Worm (Caenorhabditis elegans) whole organism, L1 larva: ENCODE measurements around the gene M176.4.
A peak's percentile ranks its signal among the peaks of the same experiment; 100 is the strongest.

Experiments
- C04F5.9 ChIP-seq: sonication (generic microtip); optimal IDR thresholded peaks from 2 replicates; lab custom pipeline; 2016; ENCODE audit warnings: missing genetic modification characterization, missing compliant biosample characterization
- C16A3.4 ChIP-seq: fragments of 150-350 bp; optimal IDR thresholded peaks from 2 replicates; lab custom pipeline; 2014; ENCODE audit warnings: missing biosample characterization, missing genetic modification characterization
- aha-1 ChIP-seq: fragments of 150-350 bp; optimal IDR thresholded peaks from 2 replicates; lab custom pipeline; 2014; ENCODE audit warnings: missing biosample characterization, missing genetic modification characterization
- alr-1 ChIP-seq: fragments of 200-800 bp; sonication (Bioruptor generic); optimal IDR thresholded peaks from 2 replicates; lab custom pipeline; 2018; ENCODE audit warnings: borderline replicate concordance, mild to moderate bottlenecking, missing genetic modification characterization, missing compliant biosample characterization
- blmp-1 ChIP-seq: fragments of 150-350 bp; optimal IDR thresholded peaks from 2 replicates; lab custom pipeline; 2014; ENCODE audit warnings: missing biosample characterization, missing genetic modification characterization
- efl-1 ChIP-seq, 4 experiments: fragments of 150-350 bp; optimal IDR thresholded peaks in 3 of 4; peaks in 1 of 4; 1 replicate in 1 of 4; 2 replicates in 3 of 4; lab custom pipeline; 2014; ENCODE audit warnings: missing biosample characterization in 2 of 4, missing genetic modification characterization in 2 of 4, missing genetic modification reagents in 2 of 4
- efl-3 ChIP-seq: fragments of 200-800 bp; sonication (Bioruptor generic); optimal IDR thresholded peaks from 2 replicates; lab custom pipeline; 2018; ENCODE audit warnings: mild to moderate bottlenecking, missing genetic modification characterization, missing compliant biosample characterization
- egl-13 ChIP-seq: sonication (generic microtip); optimal IDR thresholded peaks from 2 replicates; lab custom pipeline; 2016; ENCODE audit warnings: missing genotype, missing genetic modification reagents, missing genetic modification characterization, missing compliant biosample characterization
- elt-2 ChIP-seq: sonication (generic microtip); optimal IDR thresholded peaks from 2 replicates; lab custom pipeline; 2016; ENCODE audit warnings: missing genetic modification characterization, mild to moderate bottlenecking, inconsistent platforms, missing compliant biosample characterization, missing genetic modification reagents
- elt-3 ChIP-seq, 6 experiments: fragments of 150-350 bp in 1 of 6; sonication (generic microtip); optimal IDR thresholded peaks; 2 replicates each; lab custom pipeline; 2017 to 2018; ENCODE audit warnings: missing biosample characterization in 6 of 6, missing genetic modification characterization in 6 of 6, inconsistent platforms in 1 of 6
- fkh-4 ChIP-seq: sonication (generic microtip); optimal IDR thresholded peaks from 2 replicates; lab custom pipeline; 2016; ENCODE audit warnings: missing compliant biosample characterization, missing genetic modification characterization, borderline replicate concordance
- fos-1 ChIP-seq: fragments of 150-350 bp; optimal IDR thresholded peaks from 2 replicates; lab custom pipeline; 2014; ENCODE audit warnings: missing biosample characterization, missing genetic modification characterization
- hpl-2 ChIP-seq: fragments of 150-350 bp; optimal IDR thresholded peaks from 2 replicates; lab custom pipeline; 2014; ENCODE audit warnings: missing biosample characterization, missing genetic modification reagents, missing genetic modification characterization
- isw-1 ChIP-seq: fragments of 200-800 bp; sonication (Bioruptor generic); IDR thresholded peaks from 2 replicates; pipeline ENCODE4 v1.3.6; 2022; ENCODE audit warnings: missing genetic modification characterization, missing compliant biosample characterization
- jun-1 ChIP-seq: fragments of 150-350 bp; optimal IDR thresholded peaks from 2 replicates; lab custom pipeline; 2014; ENCODE audit warnings: missing biosample characterization, missing genetic modification reagents, missing genetic modification characterization
- lin-35 ChIP-seq, 2 experiments: fragments of 150-350 bp; optimal IDR thresholded peaks; 2 replicates each; lab custom pipeline; 2014; ENCODE audit warnings: missing biosample characterization in 2 of 2, missing genetic modification characterization in 2 of 2, missing genetic modification reagents in 2 of 2
- lin-39 ChIP-seq: fragments of 150-350 bp; optimal IDR thresholded peaks from 2 replicates; lab custom pipeline; 2014; ENCODE audit warnings: missing biosample characterization, missing genetic modification reagents, missing genetic modification characterization
- lir-3 ChIP-seq: sonication (generic microtip); optimal IDR thresholded peaks from 2 replicates; lab custom pipeline; 2016; ENCODE audit warnings: mild to moderate bottlenecking, missing genetic modification characterization, moderate library complexity, missing compliant biosample characterization; ENCODE audit not compliant: poor library complexity
- lsy-2 ChIP-seq, 2 experiments: fragments of 150-350 bp; optimal IDR thresholded peaks; 2 replicates each; lab custom pipeline; 2014; ENCODE audit warnings: missing biosample characterization in 2 of 2, missing genetic modification characterization in 2 of 2
- mab-9 ChIP-seq: fragments of 200-800 bp; sonication (Bioruptor generic); IDR thresholded peaks from 2 replicates; pipeline ENCODE4 v1.3.6; 2022; ENCODE audit warnings: missing genetic modification reagents, missing genetic modification characterization, missing compliant biosample characterization
- mep-1 ChIP-seq: fragments of 150-350 bp; optimal IDR thresholded peaks from 2 replicates; lab custom pipeline; 2014; ENCODE audit warnings: missing biosample characterization, missing genetic modification characterization
- nhr-12 ChIP-seq: sonication (generic microtip); optimal IDR thresholded peaks from 2 replicates; lab custom pipeline; 2017; ENCODE audit warnings: missing biosample characterization, missing genetic modification characterization
- nhr-20 ChIP-seq: sonication (generic microtip); optimal IDR thresholded peaks from 2 replicates; lab custom pipeline; 2016; ENCODE audit warnings: mild to moderate bottlenecking, missing genetic modification characterization, missing compliant biosample characterization
- nhr-237 ChIP-seq: fragments of 150-350 bp; optimal IDR thresholded peaks from 2 replicates; lab custom pipeline; 2014; ENCODE audit warnings: missing biosample characterization, missing genetic modification characterization
- nhr-71 ChIP-seq: sonication (generic microtip); optimal IDR thresholded peaks from 2 replicates; lab custom pipeline; 2016; ENCODE audit warnings: mild to moderate bottlenecking, missing genetic modification characterization, moderate library complexity, missing compliant biosample characterization
- nhr-77 ChIP-seq: fragments of 150-350 bp; optimal IDR thresholded peaks from 2 replicates; lab custom pipeline; 2014; ENCODE audit warnings: missing biosample characterization, missing genetic modification characterization
- nhr-85 ChIP-seq: sonication (generic microtip); peaks from one replicate; lab custom pipeline; 2016; ENCODE audit warnings: missing genetic modification characterization, inconsistent platforms, missing compliant biosample characterization
- nhr-90 ChIP-seq: sonication (generic microtip); optimal IDR thresholded peaks from 2 replicates; lab custom pipeline; 2016; ENCODE audit warnings: mild to moderate bottlenecking, missing genetic modification characterization, missing compliant biosample characterization; ENCODE audit not compliant: poor library complexity
- pax-3 ChIP-seq: fragments of 200-800 bp; sonication (Bioruptor generic); optimal IDR thresholded peaks from 2 replicates; lab custom pipeline; 2018; ENCODE audit warnings: mild to moderate bottlenecking, missing genetic modification characterization, moderate library complexity, missing compliant biosample characterization
- pqm-1 ChIP-seq: sonication (generic microtip); optimal IDR thresholded peaks from 3 replicates; lab custom pipeline; 2017; ENCODE audit warnings: missing biosample characterization, missing genetic modification characterization
- rnt-1 ChIP-seq: sonication (generic microtip); optimal IDR thresholded peaks from 2 replicates; lab custom pipeline; 2016; ENCODE audit warnings: mild to moderate bottlenecking, missing genetic modification characterization, moderate library complexity, missing compliant biosample characterization
- skn-1 ChIP-seq: fragments of 150-350 bp; optimal IDR thresholded peaks from 2 replicates; lab custom pipeline; 2014; ENCODE audit warnings: missing biosample characterization, missing genetic modification characterization
- snpc-4 ChIP-seq: fragments of 150-350 bp; optimal IDR thresholded peaks from 2 replicates; lab custom pipeline; 2014; ENCODE audit warnings: missing biosample characterization, missing genetic modification characterization
- swsn-7 ChIP-seq: sonication (generic microtip); optimal IDR thresholded peaks from 2 replicates; lab custom pipeline; 2016; ENCODE audit warnings: missing genetic modification characterization, missing compliant biosample characterization
- tbx-2 ChIP-seq: sonication (generic microtip); optimal IDR thresholded peaks from 2 replicates; lab custom pipeline; 2016; ENCODE audit warnings: missing genetic modification characterization, missing compliant biosample characterization
- tlp-1 ChIP-seq: fragments of 150-350 bp; optimal IDR thresholded peaks from 2 replicates; lab custom pipeline; 2014; ENCODE audit warnings: missing biosample characterization, missing genetic modification characterization
- unc-62 ChIP-seq: fragments of 150-350 bp; optimal IDR thresholded peaks from 2 replicates; lab custom pipeline; 2014; ENCODE audit warnings: missing biosample characterization, missing genetic modification reagents, missing genetic modification characterization
- unc-86 ChIP-seq: sonication (generic microtip); optimal IDR thresholded peaks from 2 replicates; lab custom pipeline; 2016; ENCODE audit warnings: missing genetic modification characterization, missing compliant biosample characterization
- unc-98 ChIP-seq: fragments of 200-800 bp; sonication (Bioruptor generic); IDR thresholded peaks from 2 replicates; pipeline ENCODE4 v1.3.6; 2022; ENCODE audit warnings: missing genetic modification characterization, missing compliant biosample characterization
- zag-1 ChIP-seq: fragments of 150-350 bp; optimal IDR thresholded peaks from 2 replicates; lab custom pipeline; 2014; ENCODE audit warnings: missing biosample characterization, missing genetic modification characterization
- zip-4 ChIP-seq: fragments of 200-800 bp; sonication (Bioruptor generic); optimal IDR thresholded peaks from 2 replicates; lab custom pipeline; 2018; ENCODE audit warnings: mild to moderate bottlenecking, missing genetic modification characterization, moderate library complexity, missing compliant biosample characterization
- ztf-4 ChIP-seq: fragments of 150-350 bp; optimal IDR thresholded peaks from 2 replicates; lab custom pipeline; 2014; ENCODE audit warnings: missing biosample characterization, missing genetic modification characterization

Gene M176.4

DNA sequence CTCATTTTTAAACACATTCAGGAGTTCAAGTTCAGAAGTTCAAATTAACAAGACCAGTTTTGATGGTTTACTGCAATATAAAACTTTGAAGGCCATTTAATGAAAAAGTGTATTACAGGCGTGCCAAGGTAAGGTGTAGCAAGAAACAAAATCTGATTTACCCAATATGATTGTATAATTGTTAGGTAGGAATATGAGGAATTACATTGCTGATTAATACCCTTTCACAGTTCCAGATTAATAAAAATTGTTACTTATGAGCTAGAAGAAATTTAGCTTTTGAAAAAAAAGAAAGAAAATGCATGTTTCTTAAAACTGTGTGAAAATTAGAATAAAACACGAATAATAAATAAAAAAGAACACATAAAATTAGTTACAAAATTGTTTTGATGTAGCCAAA, 15.4 kb downstream of the M176.4 start, which contains the start of gene kin-15:
kin-15 (minus strand) TSS at position 101 of the 400 bp plus-strand sequence.
- TF ChIP-seq efl-1 (optimal IDR thresholded peaks at IDR 0.05; lab: Kevin White, UChicago), result no peak
- peak in 1 of 2 experiments; percentile 59 for TF ChIP-seq efl-1 (GFP tag; optimal IDR thresholded peaks at IDR 0.05 in 1 of 2; lab: Kevin White, UChicago)
- TF ChIP-seq nhr-85 (tag; lab: Kevin White, UChicago), result no peak

DNA sequence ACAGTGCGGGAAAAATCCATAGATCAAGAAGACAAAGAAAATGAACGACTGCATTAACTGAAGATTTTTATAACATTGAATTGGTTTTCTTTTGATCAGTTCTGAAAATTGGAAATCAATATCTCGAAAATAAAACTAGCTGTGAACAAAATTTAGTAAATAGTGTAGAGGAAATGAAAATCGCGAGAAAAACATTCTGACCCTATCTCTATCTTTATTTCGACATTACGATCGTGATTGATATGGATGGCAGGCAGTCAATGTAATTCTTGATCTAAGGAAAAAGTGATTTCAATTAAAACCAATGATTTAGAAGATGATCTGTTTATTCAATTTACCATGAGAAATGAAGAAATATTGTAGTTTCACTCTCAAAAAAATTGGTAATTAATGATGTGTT, 17.8 kb downstream of the M176.4 start, which contains the start of gene kin-16:
kin-16 (minus strand) TSS at position 101 of the 400 bp plus-strand sequence.
- TF ChIP-seq lsy-2 (tag; optimal IDR thresholded peaks at IDR 0.05; lab: Kevin White, UChicago), result no peak
- peak in 1 of 6 experiments; percentile 46 for TF ChIP-seq elt-3 (tag; optimal IDR thresholded peaks at IDR 0.05; lab: Kevin White, UChicago)
- TF ChIP-seq nhr-85 (tag; lab: Kevin White, UChicago), result peak; percentile 52
- TF ChIP-seq nhr-20, result peak; percentile 23
- no peak for TF ChIP-seq tlp-1
- TF ChIP-seq hpl-2 (GFP tag; lab: Kevin White, UChicago), result no peak
- TF ChIP-seq ztf-4 (tag; lab: Kevin White, UChicago), result no peak
- TF ChIP-seq blmp-1 (tag; lab: Kevin White, UChicago), result peak; percentile 30
- TF ChIP-seq aha-1, result no peak

DNA sequence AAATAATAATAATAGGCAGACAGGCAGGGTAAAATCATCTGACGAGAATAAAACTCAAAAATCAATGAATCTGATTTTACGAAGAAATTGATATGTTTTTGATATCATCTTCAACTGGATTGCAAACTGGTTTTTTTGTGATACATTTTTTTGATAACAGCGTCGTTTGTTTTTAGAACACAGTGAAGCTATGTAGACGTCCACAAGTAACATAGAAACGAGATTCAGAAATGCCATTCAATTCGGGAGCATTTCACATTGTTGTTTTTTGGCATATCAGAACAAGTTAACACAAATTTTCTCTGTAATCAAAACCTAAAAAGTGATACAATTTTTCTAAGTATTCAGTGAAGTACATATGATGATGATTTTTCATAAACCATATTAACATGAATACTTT, 20.1 kb downstream of the M176.4 start, which contains the start of gene chil-13:
chil-13 (minus strand) TSS at position 101 of the 400 bp plus-strand sequence.
- TF ChIP-seq lin-35 (GFP tag; optimal IDR thresholded peaks at IDR 0.05; lab: Kevin White, UChicago), result peak in 1 of 2 experiments; percentile 0
- no peak for TF ChIP-seq elt-2
- TF ChIP-seq nhr-237, result no peak
- TF ChIP-seq unc-86 (tag; lab: Kevin White, UChicago), result no peak
- TF ChIP-seq zag-1 (tag; lab: Kevin White, UChicago), result no peak
- TF ChIP-seq blmp-1 (tag; lab: Kevin White, UChicago), result peak; percentile 9
- TF ChIP-seq snpc-4 (tag; lab: Kevin White, UChicago), result no peak
- TF ChIP-seq elt-3 (tag; optimal IDR thresholded peaks at IDR 0.05; lab: Kevin White, UChicago), result peak in 1 of 6 experiments; percentile 33
- TF ChIP-seq, all 84 proteins: peak for 3

DNA sequence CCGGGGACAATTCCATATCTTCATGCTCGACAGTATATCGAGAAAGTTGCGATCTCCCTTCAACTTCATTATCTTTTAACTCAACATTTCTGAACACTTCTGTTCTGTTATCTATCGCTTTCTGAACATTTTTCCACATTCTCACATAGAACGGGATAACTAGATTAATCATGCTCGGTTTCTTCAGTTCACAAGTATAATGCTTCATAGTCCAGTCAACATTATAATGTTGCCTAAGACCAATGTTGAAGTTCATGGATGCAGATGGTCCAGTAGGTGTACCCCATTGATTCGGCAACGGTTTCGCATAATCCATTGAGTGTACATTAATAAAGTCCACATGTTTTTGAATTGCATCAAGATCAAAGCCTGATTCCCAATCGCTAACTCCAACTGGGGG, 20.7 kb downstream of the M176.4 start:
- TF ChIP-seq pqm-1 (tag; lab: Kevin White, UChicago) (no peak), C16A3.4 (tag; lab: Kevin White, UChicago) (no peak), efl-3 (no peak)

DNA sequence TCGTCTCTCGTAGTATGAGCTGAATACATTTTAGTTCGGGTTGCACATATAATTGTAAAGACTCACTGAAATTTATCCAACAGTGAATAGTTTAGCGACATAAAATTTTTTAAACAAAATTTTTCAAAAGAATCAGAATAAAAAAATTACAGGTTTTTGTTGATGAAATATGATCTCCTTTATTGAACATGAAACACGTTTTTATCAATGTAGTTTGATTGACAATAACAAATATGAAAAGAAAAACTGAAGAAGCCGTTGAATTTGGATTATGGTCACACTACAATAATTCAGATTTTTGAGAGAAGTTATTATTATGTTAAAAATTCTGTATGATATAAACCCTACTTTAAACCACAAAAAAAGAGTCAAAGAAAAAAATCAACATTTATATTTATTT, 21.9 kb downstream of the M176.4 start, which contains the start of gene chil-17:
chil-17 (minus strand) TSS at position 101 of the 400 bp plus-strand sequence.
- TF ChIP-seq zip-4 (GFP tag; lab: Kevin White, UChicago), result no peak
- TF ChIP-seq tlp-1, result no peak
- no peak for TF ChIP-seq mab-9 (GFP tag; lab: Robert Waterston, UW)
- TF ChIP-seq nhr-12 (tag; lab: Kevin White, UChicago), result no peak
- no peak for TF ChIP-seq unc-98 (GFP tag; lab: Robert Waterston, UW)
- TF ChIP-seq lin-39 (tag; lab: Kevin White, UChicago), result no peak
- no peak for TF ChIP-seq jun-1
- TF ChIP-seq lir-3 (tag; lab: Kevin White, UChicago), result no peak
- no peak for TF ChIP-seq nhr-77
- TF ChIP-seq tbx-2 (tag; lab: Kevin White, UChicago), result no peak
- TF ChIP-seq fos-1 (tag; lab: Kevin White, UChicago), result no peak
- TF ChIP-seq blmp-1 (tag; lab: Kevin White, UChicago), result no peak
- no peak for TF ChIP-seq nhr-90 (tag; lab: Kevin White, UChicago)
- TF ChIP-seq unc-62 (GFP tag; lab: Kevin White, UChicago), result no peak
- no peak for TF ChIP-seq nhr-71

DNA sequence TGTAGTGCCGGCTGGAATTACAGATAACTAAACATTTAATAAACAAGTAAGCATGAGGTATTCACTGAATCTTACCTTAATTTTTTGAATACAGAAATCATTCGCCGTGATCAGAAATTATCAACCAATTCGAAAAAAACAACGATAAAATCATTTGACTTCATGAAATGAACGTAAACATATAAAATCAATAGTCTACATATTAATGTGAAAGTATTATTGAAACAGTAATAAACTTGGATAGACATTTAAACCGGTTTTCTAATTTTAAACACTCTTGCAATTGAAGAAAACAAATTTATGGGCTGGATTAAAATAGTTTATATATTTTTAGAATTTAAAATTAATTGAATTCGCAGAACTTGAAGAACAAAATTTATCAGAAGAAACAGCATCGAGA, 23.7 kb downstream of the M176.4 start, which contains the start of gene chil-16:
chil-16 (minus strand) TSS at position 101 of the 400 bp plus-strand sequence.
- TF ChIP-seq unc-98 (GFP tag; lab: Robert Waterston, UW) (no peak), egl-13 (tag; lab: Kevin White, UChicago) (no peak), skn-1 (tag; lab: Kevin White, UChicago) (no peak), fkh-4 (tag; lab: Kevin White, UChicago) (no peak), C04F5.9 (tag; lab: Kevin White, UChicago) (no peak), lir-3 (tag; lab: Kevin White, UChicago) (no peak), rnt-1 (no peak), hpl-2 (GFP tag; lab: Kevin White, UChicago) (no peak), pax-3 (tag; lab: Kevin White, UChicago) (no peak), aha-1 (no peak), swsn-7 (no peak), mep-1 (tag; lab: Kevin White, UChicago) (no peak), alr-1 (tag; lab: Kevin White, UChicago) (no peak), isw-1 (no peak)
